Fruit fly (Drosophila melanogaster): ENCODE results near the gene CG1146.

CG1146 gene

dm6 chr3L:2486493-2486892 is 2.1 kb upstream of the CG1146 start (continued):
- TF ChIP-seq zf30C (GFP tag; optimal IDR thresholded peaks at IDR 0.05) (peak; percentile 50), Kr (GFP tag; optimal IDR thresholded peaks at IDR 0.05) (no peak), pho (GFP tag; optimal IDR thresholded peaks at IDR 0.05) (no peak), gem (tag; optimal IDR thresholded peaks at IDR 0.05) (peak; percentile 27), Hsf (GFP tag; optimal IDR thresholded peaks at IDR 0.05) (peak; percentile 3), CG11504 (tag; optimal IDR thresholded peaks at IDR 0.05) (peak; percentile 57), bab2 (GFP tag; optimal IDR thresholded peaks at IDR 0.05) (peak; percentile 9), nau (GFP tag; optimal IDR thresholded peaks at IDR 0.05) (peak; percentile 8), E2f1 (GFP tag; IDR thresholded peaks at IDR 0.05) (no peak), D (optimal IDR thresholded peaks at IDR 0.05) (no peak), D (GFP tag; optimal IDR thresholded peaks at IDR 0.05) (peak; percentile 12), CG9817 (tag; optimal IDR thresholded peaks at IDR 0.05) (no peak), row (GFP tag; IDR thresholded peaks at IDR 0.05) (peak; percentile 43; the same call in 1 of the 3 replicates), tin (GFP tag; optimal IDR thresholded peaks at IDR 0.05) (peak; percentile 40), sens (GFP tag) (peak; percentile 39), sob (GFP tag; IDR thresholded peaks at IDR 0.05) (0 out of 2 replicates have a peak, but pooled peaks have one; percentile 12), CG2875 (GFP tag; optimal IDR thresholded peaks at IDR 0.05) (peak; percentile 5), hth (optimal IDR thresholded peaks at IDR 0.05) (no peak), CG6254 (GFP tag; optimal IDR thresholded peaks at IDR 0.05) (peak; percentile 21), CG7839 (tag; optimal IDR thresholded peaks at IDR 0.05) (peak; percentile 22), CG17359 (tag; optimal IDR thresholded peaks at IDR 0.05) (peak; percentile 22), CG11723 (GFP tag; optimal IDR thresholded peaks at IDR 0.05) (no peak), CG12219 (GFP tag; optimal IDR thresholded peaks at IDR 0.05) (no peak), insv (GFP tag; optimal IDR thresholded peaks at IDR 0.05) (no peak), Med (GFP tag) (peak; percentile 57), vvl (GFP tag; IDR thresholded peaks at IDR 0.05) (0 out of 2 replicates have a peak, but pooled peaks have one; percentile 29), CG10979 (tag; optimal IDR thresholded peaks at IDR 0.05) (peak; percentile 17), unpg (GFP tag; optimal IDR thresholded peaks at IDR 0.05) (peak; percentile 3), Hmx (GFP tag; optimal IDR thresholded peaks at IDR 0.05) (no peak), eve (GFP tag; optimal IDR thresholded peaks at IDR 0.05) (peak in 1 of 2 experiments; percentile 45), aop (GFP tag; IDR thresholded peaks at IDR 0.05) (no peak), CG6654 (GFP tag; optimal IDR thresholded peaks at IDR 0.05) (no peak), CG18011 (GFP tag; optimal IDR thresholded peaks at IDR 0.05) (no peak), CG6683 (GFP tag; optimal IDR thresholded peaks at IDR 0.05) (no peak), sisA (GFP tag; IDR thresholded peaks at IDR 0.05) (0 out of 2 replicates have a peak, but pooled peaks have one; percentile 21), Ets65A (GFP tag) (peak; percentile 53), Ada2b (GFP tag; IDR thresholded peaks at IDR 0.05) (peak; percentile 32; the same call in 1 of the 2 replicates), CG6791 (GFP tag; IDR thresholded peaks at IDR 0.05; ENCODE audit: partially characterized antibody) (no peak), Sox100B (GFP tag; optimal IDR thresholded peaks at IDR 0.05) (peak; percentile 8), Oli (tag; optimal IDR thresholded peaks at IDR 0.05) (peak; percentile 24), CG8359 (GFP tag; optimal IDR thresholded peaks at IDR 0.05; ENCODE audit: borderline replicate concordance) (no peak), nmo (GFP tag; optimal IDR thresholded peaks at IDR 0.05) (peak; percentile 24), bsh (GFP tag; optimal IDR thresholded peaks at IDR 0.05) (peak in 1 of 2 experiments; percentile 13), sim (GFP tag; IDR thresholded peaks at IDR 0.05) (no peak), CG6689 (GFP tag; IDR thresholded peaks at IDR 0.05) (no peak), stwl (tag; optimal IDR thresholded peaks at IDR 0.05) (no peak), HmgD (GFP tag; optimal IDR thresholded peaks at IDR 0.05) (no peak), hkb (optimal IDR thresholded peaks at IDR 0.05) (no peak), hkb (GFP tag; IDR thresholded peaks at IDR 0.05) (0 out of 2 replicates have a peak, but pooled peaks have one; percentile 30), nom (GFP tag; optimal IDR thresholded peaks at IDR 0.05) (peak; percentile 1), chinmo (GFP tag; IDR thresholded peaks at IDR 0.05; ENCODE audit: partially characterized antibody) (0 out of 4 replicates have a peak, but pooled peaks have one; percentile 24)
